Fruit fly (Drosophila melanogaster) whole organism, embryonic: Measurements from ENCODE around the gene CG3368.

Experiments
- Abd-B ChIP-seq: fragments of 200-800 bp; sonication (Bioruptor generic); optimal IDR thresholded peaks from 2 replicates; lab custom pipeline; 2018; ENCODE audit warnings: missing biosample characterization, mild to moderate bottlenecking, missing genetic modification characterization, moderate library complexity
- CG10462 ChIP-seq: fragments of 200-800 bp; sonication (Bioruptor generic); optimal IDR thresholded peaks from 2 replicates; lab custom pipeline; 2016; ENCODE audit warnings: missing biosample characterization, missing genetic modification characterization
- CG14441 ChIP-seq: fragments of 200-800 bp; sonication (Bioruptor generic); IDR thresholded peaks from 2 replicates; pipeline ENCODE4 v1.3.6; 2022; ENCODE audit warnings: missing biosample characterization, missing genetic modification characterization
- CG1602 ChIP-seq: fragments of 200-800 bp; sonication (Bioruptor generic); optimal IDR thresholded peaks from 3 replicates; lab custom pipeline; 2016; ENCODE audit warnings: missing biosample characterization, missing genetic modification characterization
- CG16813 ChIP-seq: fragments of 200-800 bp; sonication (Bioruptor generic); IDR thresholded peaks from 3 replicates; pipeline ENCODE4 v1.3.6; 2022; ENCODE audit warnings: missing biosample characterization, missing genetic modification characterization; ENCODE audit not compliant: partially characterized antibody
- CG2116 ChIP-seq: fragments of 200-800 bp; sonication (Bioruptor generic); optimal IDR thresholded peaks from 3 replicates; lab custom pipeline; 2018; ENCODE audit warnings: missing biosample characterization, mild to moderate bottlenecking, missing genetic modification characterization
- CG2199 ChIP-seq: fragments of 200-800 bp; sonication (Bioruptor generic); IDR thresholded peaks from 3 replicates; pipeline ENCODE4 v1.3.6; 2022; ENCODE audit warnings: missing biosample characterization, missing genetic modification characterization
- CG2875 ChIP-seq: fragments of 200-800 bp; sonication (Bioruptor generic); optimal IDR thresholded peaks from 2 replicates; lab custom pipeline; 2017; ENCODE audit warnings: missing biosample characterization, mild to moderate bottlenecking, missing genetic modification characterization, missing genetic modification reagents
- CG31365 ChIP-seq: fragments of 200-800 bp; sonication (Bioruptor generic); optimal IDR thresholded peaks from 2 replicates; lab custom pipeline; 2018; ENCODE audit warnings: missing biosample characterization, mild to moderate bottlenecking, missing genetic modification characterization
- CG3163 ChIP-seq: fragments of 200-800 bp; sonication (Bioruptor generic); optimal IDR thresholded peaks from 3 replicates; lab custom pipeline; 2016; ENCODE audit warnings: missing biosample characterization, missing genetic modification characterization
- CG3407 ChIP-seq: fragments of 200-800 bp; sonication (Bioruptor generic); optimal IDR thresholded peaks from 2 replicates; lab custom pipeline; 2018; ENCODE audit warnings: missing biosample characterization, mild to moderate bottlenecking, missing genetic modification characterization
- CG34376 ChIP-seq: fragments of 200-800 bp; sonication (Bioruptor generic); optimal IDR thresholded peaks from 2 replicates; lab custom pipeline; 2018; ENCODE audit warnings: missing biosample characterization, mild to moderate bottlenecking, missing genetic modification characterization
- CG34422 ChIP-seq: fragments of 200-800 bp; sonication (Bioruptor generic); IDR thresholded peaks from 3 replicates; pipeline ENCODE4 v1.3.6; 2022; ENCODE audit warnings: missing biosample characterization, missing genetic modification characterization
- CG6654 ChIP-seq: fragments of 200-800 bp; sonication (Bioruptor generic); optimal IDR thresholded peaks from 2 replicates; lab custom pipeline; 2017; ENCODE audit warnings: missing biosample characterization, mild to moderate bottlenecking, missing genetic modification characterization
- CG7372 ChIP-seq: fragments of 200-800 bp; sonication (Bioruptor generic); IDR thresholded peaks from 2 replicates; pipeline ENCODE4 v1.3.6; 2022; ENCODE audit warnings: missing biosample characterization, missing genetic modification characterization
- CG7839 ChIP-seq: fragments of 200-800 bp; sonication (Bioruptor generic); optimal IDR thresholded peaks from 3 replicates; lab custom pipeline; 2018; ENCODE audit warnings: missing biosample characterization, mild to moderate bottlenecking, missing genetic modification characterization, moderate library complexity
- CG8281 ChIP-seq: fragments of 200-800 bp; sonication (Bioruptor generic); optimal IDR thresholded peaks from 2 replicates; lab custom pipeline; 2018; ENCODE audit warnings: missing biosample characterization, mild to moderate bottlenecking, missing genetic modification characterization, moderate library complexity
- CG9817 ChIP-seq: fragments of 200-800 bp; sonication (Bioruptor generic); optimal IDR thresholded peaks from 2 replicates; lab custom pipeline; 2018; ENCODE audit warnings: missing biosample characterization, mild to moderate bottlenecking, missing genetic modification characterization, moderate library complexity
- CG9932 ChIP-seq: fragments of 200-800 bp; sonication (Bioruptor generic); IDR thresholded peaks from 2 replicates; pipeline ENCODE4 v1.3.6; 2022; ENCODE audit warnings: missing biosample characterization, missing genetic modification characterization
- Dad ChIP-seq: fragments of 200-800 bp; sonication (Bioruptor generic); optimal IDR thresholded peaks from 3 replicates; lab custom pipeline; 2016; ENCODE audit warnings: missing biosample characterization, missing genetic modification characterization
- Dbx ChIP-seq: fragments of 200-800 bp; sonication (Bioruptor generic); IDR thresholded peaks from 3 replicates; pipeline ENCODE4 v1.3.6; 2022; ENCODE audit warnings: missing biosample characterization, missing genetic modification characterization
- Dp ChIP-seq: fragments of 200-800 bp; sonication (Bioruptor generic); optimal IDR thresholded peaks from 2 replicates; lab custom pipeline; 2018; ENCODE audit warnings: missing biosample characterization, mild to moderate bottlenecking, missing genetic modification characterization, moderate library complexity
- Dref ChIP-seq: fragments of 200-800 bp; sonication (Bioruptor generic); IDR thresholded peaks from 2 replicates; pipeline ENCODE4 v1.3.6; 2022; ENCODE audit warnings: missing biosample characterization, missing genetic modification characterization
- Drgx ChIP-seq: fragments of 200-800 bp; sonication (Bioruptor generic); IDR thresholded peaks from 2 replicates; pipeline ENCODE4 v1.3.6; 2022; ENCODE audit warnings: missing biosample characterization, missing genetic modification characterization
- Elba2 ChIP-seq: fragments of 200-800 bp; sonication (Bioruptor generic); optimal IDR thresholded peaks from 3 replicates; lab custom pipeline; 2016; ENCODE audit warnings: missing biosample characterization, missing genetic modification characterization
- Fer3 ChIP-seq: fragments of 200-800 bp; sonication (Bioruptor generic); optimal IDR thresholded peaks from 2 replicates; lab custom pipeline; 2018; ENCODE audit warnings: missing biosample characterization, mild to moderate bottlenecking, missing genetic modification characterization, moderate library complexity
- Hmr ChIP-seq: fragments of 200-800 bp; sonication (Bioruptor generic); optimal IDR thresholded peaks from 3 replicates; lab custom pipeline; 2017; ENCODE audit warnings: mild to moderate bottlenecking, missing biosample characterization, missing genetic modification reagents, missing genetic modification characterization
- Hr3 ChIP-seq: fragments of 200-800 bp; sonication (Bioruptor generic); optimal IDR thresholded peaks from 3 replicates; lab custom pipeline; 2016; ENCODE audit warnings: missing biosample characterization, missing genetic modification characterization
- MESR4 ChIP-seq: fragments of 200-800 bp; sonication (Bioruptor generic); optimal IDR thresholded peaks from 2 replicates; lab custom pipeline; 2018; ENCODE audit warnings: missing biosample characterization, mild to moderate bottlenecking, missing genetic modification characterization, moderate library complexity
- Nf-YB ChIP-seq: fragments of 200-800 bp; sonication (Bioruptor generic); optimal IDR thresholded peaks from 3 replicates; lab custom pipeline; 2019; ENCODE audit warnings: missing biosample characterization, mild to moderate bottlenecking, missing genetic modification characterization, moderate library complexity
- PHDP ChIP-seq: fragments of 200-800 bp; sonication (Bioruptor generic); optimal IDR thresholded peaks from 3 replicates; lab custom pipeline; 2018; ENCODE audit warnings: missing biosample characterization, mild to moderate bottlenecking, missing genetic modification characterization, moderate library complexity
- Ptx1 ChIP-seq: fragments of 200-800 bp; sonication (Bioruptor generic); IDR thresholded peaks from 2 replicates; pipeline ENCODE4 v1.3.6; 2022; ENCODE audit warnings: missing biosample characterization, missing genetic modification characterization
- Side ChIP-seq: fragments of 200-800 bp; sonication (Bioruptor generic); optimal IDR thresholded peaks from 2 replicates; lab custom pipeline; 2016; ENCODE audit warnings: missing biosample characterization, missing genetic modification characterization
- Sry-δ ChIP-seq: fragments of 200-800 bp; sonication (Bioruptor generic); optimal IDR thresholded peaks from 2 replicates; lab custom pipeline; 2016; ENCODE audit warnings: missing biosample characterization, missing genetic modification characterization
- ab ChIP-seq: fragments of 200-800 bp; sonication (Bioruptor generic); optimal IDR thresholded peaks from 2 replicates; lab custom pipeline; 2016; ENCODE audit warnings: missing biosample characterization, missing genetic modification characterization
- crol ChIP-seq: fragments of 200-800 bp; sonication (Bioruptor generic); IDR thresholded peaks from 2 replicates; pipeline ENCODE4 v1.3.6; 2022; ENCODE audit warnings: missing biosample characterization, missing genetic modification characterization
- dmrt99B ChIP-seq: fragments of 200-800 bp; sonication (Bioruptor generic); optimal IDR thresholded peaks from 2 replicates; lab custom pipeline; 2018; ENCODE audit warnings: missing biosample characterization, mild to moderate bottlenecking, missing genetic modification characterization, moderate library complexity
- gfzf ChIP-seq: fragments of 200-800 bp; sonication (Bioruptor generic); optimal IDR thresholded peaks from 2 replicates; lab custom pipeline; 2016; ENCODE audit warnings: missing biosample characterization, mild to moderate bottlenecking, missing genetic modification characterization, moderate library complexity
- luna ChIP-seq: fragments of 200-800 bp; sonication (Bioruptor generic); optimal IDR thresholded peaks from 2 replicates; lab custom pipeline; 2016; ENCODE audit warnings: missing biosample characterization, missing genetic modification characterization
- prd ChIP-seq, 3 experiments: fragments of >200 bp in 2 of 3; fragments of 200-800 bp in 1 of 3; sonication (Bioruptor generic) in 1 of 3; optimal IDR thresholded peaks in 2 of 3; IDR thresholded peaks in 1 of 3; 2 replicates in 2 of 3; 3 replicates in 1 of 3; pipeline versions ENCODE4 v1.3.6 to Lab custom; 2017 to 2022; ENCODE audit warnings: missing biosample characterization in 1 of 3, missing genetic modification characterization in 1 of 3
- psq ChIP-seq: fragments of 200-800 bp; sonication (Bioruptor generic); optimal IDR thresholded peaks from 2 replicates; lab custom pipeline; 2017; ENCODE audit warnings: missing biosample characterization, missing genetic modification characterization
- repo ChIP-seq: fragments of 200-800 bp; sonication (Bioruptor generic); optimal IDR thresholded peaks from 2 replicates; lab custom pipeline; 2016; ENCODE audit warnings: missing biosample characterization, missing genetic modification characterization
- sd ChIP-seq: fragments of 200-800 bp; sonication (Bioruptor generic); optimal IDR thresholded peaks from 3 replicates; lab custom pipeline; 2018; ENCODE audit warnings: missing biosample characterization, mild to moderate bottlenecking, missing genetic modification characterization, moderate library complexity
- shn ChIP-seq: fragments of 200-800 bp; sonication (Bioruptor generic); optimal IDR thresholded peaks from 3 replicates; lab custom pipeline; 2016; ENCODE audit warnings: missing biosample characterization, missing genetic modification characterization
- slp2 ChIP-seq: fragments of 200-800 bp; sonication (Bioruptor generic); optimal IDR thresholded peaks from 2 replicates; lab custom pipeline; 2016; ENCODE audit warnings: missing biosample characterization, missing genetic modification characterization
- sqz ChIP-seq: fragments of 200-800 bp; sonication (Bioruptor generic); optimal IDR thresholded peaks from 3 replicates; lab custom pipeline; 2018; ENCODE audit warnings: missing biosample characterization, mild to moderate bottlenecking, missing genetic modification characterization
- tap ChIP-seq: fragments of 200-800 bp; optimal IDR thresholded peaks from 3 replicates; lab custom pipeline; 2019; ENCODE audit warnings: missing biosample characterization, mild to moderate bottlenecking, missing genetic modification characterization, moderate library complexity
- zfh1 ChIP-seq: fragments of 200-800 bp; sonication (Bioruptor generic); IDR thresholded peaks from 3 replicates; pipeline ENCODE4 v1.3.6; 2022; ENCODE audit warnings: missing biosample characterization, missing genetic modification characterization

The CG3368 gene

DNA sequence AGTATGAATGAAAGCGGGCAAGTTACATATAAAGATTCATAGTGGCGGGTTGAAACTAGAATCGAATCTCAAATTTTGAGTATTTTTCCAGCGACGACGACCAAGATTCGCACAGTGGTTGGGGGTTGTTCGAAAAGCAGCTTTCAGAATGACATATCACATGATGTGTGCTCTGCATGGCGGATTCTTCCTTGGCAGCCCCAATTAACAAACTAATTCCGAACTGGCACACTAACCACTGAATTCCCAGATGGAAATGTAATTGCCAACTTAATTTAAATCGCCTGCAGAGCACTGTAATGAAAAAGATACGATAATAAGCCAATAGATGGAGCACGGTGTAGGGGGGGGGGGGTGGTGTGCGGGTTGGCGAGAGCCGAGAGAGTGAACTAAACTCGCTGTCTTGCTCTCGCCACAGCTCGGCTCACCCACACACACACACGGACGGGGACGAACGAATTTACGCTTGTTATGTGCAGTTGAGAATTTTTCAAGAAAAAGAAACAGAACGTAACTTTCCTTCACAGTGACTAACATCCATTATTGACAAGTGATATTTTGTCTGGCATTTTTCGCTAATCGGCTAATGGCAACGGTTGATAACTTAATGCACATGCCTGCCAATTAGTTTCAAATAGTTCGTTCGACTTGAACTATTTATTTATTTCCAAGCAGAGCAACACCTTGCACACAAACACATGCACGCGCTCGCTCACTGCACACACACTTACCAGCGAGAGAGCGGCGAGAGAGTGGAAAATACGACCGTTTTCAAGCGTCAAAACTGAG, 2.4 kb upstream of the CG3368 start (continued):
- peak; percentile 90 for TF ChIP-seq sd
- TF ChIP-seq repo (GFP tag; lab: Kevin White, UChicago) = peak; percentile 93
- TF ChIP-seq CG1602 (GFP tag; lab: Kevin White, UChicago) = peak; percentile 91
- TF ChIP-seq ab (GFP tag; lab: Kevin White, UChicago) = peak; percentile 65
- peak; percentile 93 for TF ChIP-seq Dad (GFP tag; lab: Kevin White, UChicago)
- no peak for TF ChIP-seq prd (optimal IDR thresholded peaks at IDR 0.05; lab: Kevin White, UChicago)
- peak; percentile 97 for TF ChIP-seq prd (GFP tag; IDR thresholded peaks at IDR 0.05; lab: Robert Waterston, UW)
- TF ChIP-seq MESR4 = peak; percentile 63
- TF ChIP-seq Hr3 (GFP tag; lab: Kevin White, UChicago) = peak; percentile 89
- TF ChIP-seq Ptx1 (GFP tag; lab: Robert Waterston, UW) = peak; percentile 97
- TF ChIP-seq CG34376 (GFP tag; lab: Kevin White, UChicago) = peak; percentile 96
- peak; percentile 93 for TF ChIP-seq CG9817 (tag; lab: Kevin White, UChicago)
- peak; percentile 95 for TF ChIP-seq Side
- peak; percentile 97 for TF ChIP-seq Dbx
- TF ChIP-seq shn (GFP tag; lab: Kevin White, UChicago) = peak; percentile 96
- TF ChIP-seq Dref = 0 out of 2 replicates have a peak, but pooled peaks have one; percentile 32
- peak; percentile 89 for TF ChIP-seq CG2875 (GFP tag; lab: Kevin White, UChicago)
- peak; percentile 92 for TF ChIP-seq slp2 (GFP tag; lab: Kevin White, UChicago)
- no peak for TF ChIP-seq gfzf (GFP tag; lab: Kevin White, UChicago)
- TF ChIP-seq CG10462 (GFP tag; lab: Kevin White, UChicago) = peak; percentile 78
- peak; percentile 99 for TF ChIP-seq crol (GFP tag; lab: Robert Waterston, UW)
- peak; percentile 86 for TF ChIP-seq CG6654 (GFP tag; lab: Kevin White, UChicago)
- TF ChIP-seq tap (tag; lab: Kevin White, UChicago) = peak; percentile 86
- peak; percentile 22 for TF ChIP-seq Dp (GFP tag; lab: Kevin White, UChicago)
- peak; percentile 90 for TF ChIP-seq Abd-B (GFP tag; lab: Kevin White, UChicago)
- peak; percentile 87 for TF ChIP-seq CG31365 (tag; lab: Kevin White, UChicago)
- TF ChIP-seq CG7372 (GFP tag; lab: Robert Waterston, UW) = peak; percentile 95
- TF ChIP-seq CG9932 (GFP tag; lab: Robert Waterston, UW) = peak; percentile 97
- TF ChIP-seq zfh1 = peak; percentile 98
- peak; percentile 89 for TF ChIP-seq luna (GFP tag; lab: Kevin White, UChicago)
- peak; percentile 75 for TF ChIP-seq sqz (GFP tag; lab: Kevin White, UChicago)
- peak; percentile 65 for TF ChIP-seq CG2116
- peak; percentile 98 for TF ChIP-seq CG34422 (GFP tag; lab: Robert Waterston, UW)
- TF ChIP-seq CG14441 (GFP tag; lab: Robert Waterston, UW) = peak; percentile 98
- peak; percentile 83 for TF ChIP-seq CG3163 (GFP tag; lab: Kevin White, UChicago)
- peak; percentile 97 for TF ChIP-seq dmrt99B
- TF ChIP-seq Nf-YB (GFP tag; lab: Kevin White, UChicago) = peak; percentile 81
- TF ChIP-seq psq = peak; percentile 64
- peak; percentile 62 for TF ChIP-seq Sry-δ (GFP tag; lab: Kevin White, UChicago)
- peak; percentile 79 for TF ChIP-seq CG8281
- peak; percentile 91 for TF ChIP-seq CG3407
- TF ChIP-seq CG2199 (GFP tag; lab: Robert Waterston, UW) = peak; percentile 96; the same call in 2 of the 3 replicates
- peak; percentile 98 for TF ChIP-seq Hmr (GFP tag; lab: Kevin White, UChicago)
- TF ChIP-seq CG7839 (tag; lab: Kevin White, UChicago) = peak; percentile 97
- TF ChIP-seq CG16813 (GFP tag; lab: Robert Waterston, UW) = peak; percentile 51; the same call in 2 of the 3 replicates
- TF ChIP-seq Elba2 (GFP tag; lab: Kevin White, UChicago) = no peak
- TF ChIP-seq PHDP (tag; lab: Kevin White, UChicago) = peak; percentile 97
- peak; percentile 98 for TF ChIP-seq Drgx (GFP tag; lab: Robert Waterston, UW)
- TF ChIP-seq Fer3 = peak; percentile 96
